Worm (Caenorhabditis elegans) whole organism, late embryonic: ENCODE data around the gene W08F4.3.

ENCODE experiments used
- C38D4.7 ChIP-seq: fragments of 200-800 bp; sonication (Bioruptor generic); optimal IDR thresholded peaks from 2 replicates; lab custom pipeline; 2018; ENCODE audit warnings: mild to moderate bottlenecking, missing genetic modification characterization, moderate library complexity, missing compliant biosample characterization
- F13H6.1 ChIP-seq: sonication (generic microtip); optimal IDR thresholded peaks from 2 replicates; lab custom pipeline; 2016; ENCODE audit warnings: missing genetic modification characterization, missing compliant biosample characterization
- K02D7.2 ChIP-seq: sonication (generic microtip); optimal IDR thresholded peaks from 2 replicates; lab custom pipeline; 2017; ENCODE audit warnings: mild to moderate bottlenecking, missing genetic modification characterization, missing compliant biosample characterization
- T23F11.4 ChIP-seq: fragments of 200-800 bp; sonication (Bioruptor generic); optimal IDR thresholded peaks from 2 replicates; lab custom pipeline; 2018; ENCODE audit warnings: mild to moderate bottlenecking, missing genetic modification characterization, missing compliant biosample characterization
- Y22D7AL.16 ChIP-seq: sonication (generic microtip); optimal IDR thresholded peaks from 2 replicates; lab custom pipeline; 2016; ENCODE audit warnings: missing genetic modification characterization, missing compliant biosample characterization
- ama-1 ChIP-seq: fragments of 150-350 bp; optimal IDR thresholded peaks from 2 replicates; lab custom pipeline; 2014
- ceh-14 ChIP-seq: sonication (generic microtip); optimal IDR thresholded peaks from 2 replicates; lab custom pipeline; 2016; ENCODE audit warnings: missing genotype, missing genetic modification characterization, missing compliant biosample characterization
- ceh-18 ChIP-seq: sonication (generic microtip); optimal IDR thresholded peaks from 2 replicates; lab custom pipeline; 2016; ENCODE audit warnings: missing genetic modification characterization, missing compliant biosample characterization
- ceh-19 ChIP-seq: fragments of 200-800 bp; sonication (Bioruptor generic); optimal IDR thresholded peaks from 2 replicates; lab custom pipeline; 2018; ENCODE audit warnings: mild to moderate bottlenecking, missing genetic modification characterization, missing compliant biosample characterization
- ceh-22 ChIP-seq: sonication (generic microtip); optimal IDR thresholded peaks from 2 replicates; lab custom pipeline; 2017; ENCODE audit warnings: missing biosample characterization, missing genetic modification characterization
- ceh-24 ChIP-seq: sonication (generic microtip); optimal IDR thresholded peaks from 2 replicates; lab custom pipeline; 2016; ENCODE audit warnings: mild to moderate bottlenecking, missing genetic modification characterization, missing compliant biosample characterization
- ceh-31 ChIP-seq: sonication (generic microtip); optimal IDR thresholded peaks from 2 replicates; lab custom pipeline; 2016; ENCODE audit warnings: missing genetic modification characterization, missing compliant biosample characterization
- ceh-34 ChIP-seq: sonication (generic microtip); optimal IDR thresholded peaks from 2 replicates; lab custom pipeline; 2016; ENCODE audit warnings: mild to moderate bottlenecking, missing genetic modification characterization, missing compliant biosample characterization
- ceh-45 ChIP-seq: fragments of 200-800 bp; sonication (Bioruptor generic); IDR thresholded peaks from 2 replicates; pipeline ENCODE4 v1.3.6; 2022; ENCODE audit warnings: missing genetic modification reagents, missing genetic modification characterization, missing compliant biosample characterization
- ceh-48 ChIP-seq: sonication (generic microtip); optimal IDR thresholded peaks from 2 replicates; lab custom pipeline; 2016; ENCODE audit warnings: missing genetic modification characterization, inconsistent platforms, missing compliant biosample characterization
- ceh-9 ChIP-seq: sonication (generic microtip); optimal IDR thresholded peaks from 2 replicates; lab custom pipeline; 2016; ENCODE audit warnings: mild to moderate bottlenecking, missing genetic modification characterization, inconsistent platforms, missing compliant biosample characterization
- che-1 ChIP-seq: sonication (generic microtip); optimal IDR thresholded peaks from 2 replicates; lab custom pipeline; 2016; ENCODE audit warnings: mild to moderate bottlenecking, missing genetic modification characterization, missing compliant biosample characterization
- elt-2 ChIP-seq: sonication (generic microtip); optimal IDR thresholded peaks from 2 replicates; lab custom pipeline; 2016; ENCODE audit warnings: missing genetic modification reagents, missing genetic modification characterization, missing compliant biosample characterization
- ets-4 ChIP-seq: sonication (generic microtip); optimal IDR thresholded peaks from 2 replicates; lab custom pipeline; 2016; ENCODE audit warnings: missing genetic modification characterization, missing compliant biosample characterization
- eyg-1 ChIP-seq: sonication (generic microtip); optimal IDR thresholded peaks from 2 replicates; lab custom pipeline; 2016; ENCODE audit warnings: missing genotype, missing genetic modification characterization, missing compliant biosample characterization
- gmeb-2 ChIP-seq: sonication (generic microtip); optimal IDR thresholded peaks from 2 replicates; lab custom pipeline; 2016; ENCODE audit warnings: missing genetic modification characterization, inconsistent platforms, missing compliant biosample characterization
- hlh-15 ChIP-seq: sonication (generic microtip); optimal IDR thresholded peaks from 2 replicates; lab custom pipeline; 2016; ENCODE audit warnings: missing genetic modification characterization, missing compliant biosample characterization
- hlh-30 ChIP-seq: sonication (generic microtip); optimal IDR thresholded peaks from 2 replicates; lab custom pipeline; 2017; ENCODE audit warnings: antibody characterized with exemption, missing genetic modification characterization, missing compliant biosample characterization; ENCODE audit not compliant: insufficient read depth
- mec-3 ChIP-seq: sonication (generic microtip); optimal IDR thresholded peaks from 2 replicates; lab custom pipeline; 2016; ENCODE audit warnings: borderline replicate concordance, missing genetic modification characterization, missing compliant biosample characterization
- nhr-11 ChIP-seq: fragments of 150-350 bp; optimal IDR thresholded peaks from 2 replicates; lab custom pipeline; 2014; ENCODE audit warnings: missing biosample characterization, missing genetic modification characterization
- nhr-232 ChIP-seq: sonication (generic microtip); optimal IDR thresholded peaks from 2 replicates; lab custom pipeline; 2016; ENCODE audit warnings: missing genetic modification characterization, missing compliant biosample characterization
- npax-4 ChIP-seq: sonication (generic microtip); optimal IDR thresholded peaks from 2 replicates; lab custom pipeline; 2016; ENCODE audit warnings: missing genetic modification characterization, missing compliant biosample characterization
- odd-2 ChIP-seq: sonication (generic microtip); optimal IDR thresholded peaks from 2 replicates; lab custom pipeline; 2017; ENCODE audit warnings: antibody characterized with exemption, mild to moderate bottlenecking, missing genetic modification characterization, missing compliant biosample characterization
- pat-9 ChIP-seq: fragments of 200-800 bp; sonication (Bioruptor generic); optimal IDR thresholded peaks from 2 replicates; lab custom pipeline; 2018; ENCODE audit warnings: mild to moderate bottlenecking, missing genetic modification characterization, moderate library complexity, missing compliant biosample characterization
- pax-1 ChIP-seq: fragments of 150-350 bp; optimal IDR thresholded peaks from 2 replicates; lab custom pipeline; 2014; ENCODE audit warnings: missing biosample characterization, missing genetic modification characterization
- pha-2 ChIP-seq: sonication (generic microtip); optimal IDR thresholded peaks from 2 replicates; lab custom pipeline; 2017; ENCODE audit warnings: mild to moderate bottlenecking, missing genetic modification characterization, missing compliant biosample characterization
- ref-2 ChIP-seq: sonication (generic microtip); optimal IDR thresholded peaks from 2 replicates; lab custom pipeline; 2016; ENCODE audit warnings: missing genetic modification characterization, missing compliant biosample characterization
- sdc-2 ChIP-seq: sonication (generic microtip); optimal IDR thresholded peaks from 2 replicates; lab custom pipeline; 2016; ENCODE audit warnings: missing genotype, missing genetic modification characterization, missing compliant biosample characterization
- sox-4 ChIP-seq: sonication (generic microtip); optimal IDR thresholded peaks from 2 replicates; lab custom pipeline; 2017; ENCODE audit warnings: mild to moderate bottlenecking, missing genetic modification characterization, inconsistent platforms, missing compliant biosample characterization
- tbx-2 ChIP-seq: sonication (generic microtip); optimal IDR thresholded peaks from 2 replicates; lab custom pipeline; 2016; ENCODE audit warnings: missing genetic modification characterization, missing compliant biosample characterization
- unc-42 ChIP-seq: sonication (generic microtip); optimal IDR thresholded peaks from 2 replicates; lab custom pipeline; 2016; ENCODE audit warnings: missing genotype, missing genetic modification characterization, missing compliant biosample characterization

W08F4.3 gene

DNA sequence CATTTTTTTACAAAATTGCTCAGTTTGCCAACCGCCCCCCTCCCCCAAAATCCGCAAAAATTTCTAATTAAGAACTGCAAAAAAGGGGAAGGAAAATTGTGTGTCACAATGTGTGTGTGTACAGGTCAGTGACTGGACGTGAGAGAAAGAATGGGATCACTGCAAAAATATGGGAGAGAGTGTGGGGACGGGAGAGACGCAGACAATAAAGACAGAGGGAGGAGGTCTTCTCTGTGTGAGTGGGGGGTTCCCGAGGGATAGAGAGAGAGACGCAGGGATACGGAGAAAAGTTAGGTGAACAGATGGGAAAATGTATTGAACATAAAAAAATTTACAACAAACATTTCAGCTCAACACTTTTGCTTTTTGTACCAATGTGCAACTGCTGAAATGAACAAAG is 45.5 kb downstream of the W08F4.3 start (continued):
- TF ChIP-seq ref-2 (tag; lab: Kevin White, UChicago) = no peak
- no peak for TF ChIP-seq Y22D7AL.16 (tag; lab: Kevin White, UChicago)
- no peak for TF ChIP-seq nhr-232 (tag; lab: Kevin White, UChicago)
- TF ChIP-seq npax-4 = no peak
- TF ChIP-seq ceh-18 = no peak
- no peak for TF ChIP-seq ets-4 (tag; lab: Kevin White, UChicago)
- peak; percentile 12 for TF ChIP-seq unc-42 (tag; lab: Kevin White, UChicago)
- TF ChIP-seq elt-2 (tag; lab: Kevin White, UChicago) = no peak
- no peak for TF ChIP-seq ama-1 (lab: Kevin White, UChicago)
- peak; percentile 27 for TF ChIP-seq ceh-34 (tag; lab: Kevin White, UChicago)
- peak; percentile 18 for TF ChIP-seq hlh-30 (tag; lab: Kevin White, UChicago)
- no peak for TF ChIP-seq ceh-24 (tag; lab: Kevin White, UChicago)
- no peak for TF ChIP-seq C38D4.7 (GFP tag; lab: Kevin White, UChicago)
- peak; percentile 4 for TF ChIP-seq F13H6.1 (tag; lab: Kevin White, UChicago)
- TF ChIP-seq nhr-11 (tag; lab: Kevin White, UChicago) = no peak
- no peak for TF ChIP-seq mec-3 (tag; lab: Kevin White, UChicago)
- TF ChIP-seq pax-1 (tag; lab: Kevin White, UChicago) = no peak
- no peak for TF ChIP-seq hlh-15 (tag; lab: Kevin White, UChicago)
- TF ChIP-seq ceh-31 (tag; lab: Kevin White, UChicago) = peak; percentile 61
- TF ChIP-seq pha-2 (tag; lab: Kevin White, UChicago) = no peak
- TF ChIP-seq eyg-1 (tag; lab: Kevin White, UChicago) = no peak
- peak; percentile 38 for TF ChIP-seq tbx-2 (tag; lab: Kevin White, UChicago)

- TF ChIP-seq sox-4 (tag; lab: Kevin White, UChicago) (no peak), C38D4.7 (GFP tag; lab: Kevin White, UChicago) (no peak), ets-4 (tag; lab: Kevin White, UChicago) (no peak), ceh-14 (tag; lab: Kevin White, UChicago) (no peak)
Observed at ce11 chrII:627205-627604, 46.8 kb downstream of the W08F4.3 start, which contains the start of gene arrd-1. Gene arrd-1 (plus strand): TSS chrII:627505.

ce11 chrII:627913-628312 is 47.5 kb downstream of the W08F4.3 start:
- no peak for TF ChIP-seq ref-2 (tag; lab: Kevin White, UChicago)
- no peak for TF ChIP-seq elt-2 (tag; lab: Kevin White, UChicago)
- TF ChIP-seq hlh-15 (tag; lab: Kevin White, UChicago) = no peak
- TF ChIP-seq che-1 = no peak
- TF ChIP-seq ceh-18 = no peak
- no peak for TF ChIP-seq gmeb-2 (tag; lab: Kevin White, UChicago)
- no peak for TF ChIP-seq odd-2 (tag; lab: Kevin White, UChicago)
- TF ChIP-seq T23F11.4 = no peak
- no peak for TF ChIP-seq ceh-22 (tag; lab: Kevin White, UChicago)
- TF ChIP-seq ceh-9 = no peak
- TF ChIP-seq pat-9 (tag; lab: Kevin White, UChicago) = no peak
- no peak for TF ChIP-seq eyg-1 (tag; lab: Kevin White, UChicago)
- no peak for TF ChIP-seq ceh-48 (tag; lab: Kevin White, UChicago)
- TF ChIP-seq ceh-19 = no peak
- TF ChIP-seq K02D7.2 (tag; lab: Kevin White, UChicago) = no peak
- TF ChIP-seq sdc-2 (tag; lab: Kevin White, UChicago) = no peak
- TF ChIP-seq, all 69 proteins: peak for 0

- 0 out of 2 replicates have a peak, but pooled peaks have one; percentile 50 for TF ChIP-seq ceh-45 (GFP tag; lab: Robert Waterston, UW)
Observed at ce11 chrII:629454-629853, 49.1 kb downstream of the W08F4.3 start.
